2 fruit fly cellular contexts compared by ENCODE assay signal in genomic region chr4:816500-816899, dm6.
TF ChIP-seq lines count a peak whose summit lies in the region.

No protein-coding gene starts in this region.

- no peak for TF ChIP-seq CTCF in whole organism, embryonic (GFP tag; optimal IDR thresholded peaks at IDR 0.05; lab: Kevin White, UChicago)

TF ChIP-seq in whole organism, embryonic, 481 proteins besides CTCF, POLR2A, EP300 and RAD21:
- TF ChIP-seq CG2116 (GFP tag; optimal IDR thresholded peaks at IDR 0.05; lab: Kevin White, UChicago) (no peak), CG3065 (GFP tag; optimal IDR thresholded peaks at IDR 0.05; lab: Kevin White, UChicago) (peak; percentile 70), CG1832 (GFP tag; optimal IDR thresholded peaks at IDR 0.05; lab: Kevin White, UChicago) (no peak), E2f1 (GFP tag; IDR thresholded peaks at IDR 0.05; lab: Robert Waterston, UW) (no peak), Ets65A (GFP tag; lab: Kevin White, UChicago) (peak; percentile 80), cwo (GFP tag; optimal IDR thresholded peaks at IDR 0.05; lab: Kevin White, UChicago) (no peak)

TF ChIP-seq in whole organism, wandering third instar larva, 38 proteins besides CTCF, POLR2A, EP300 and RAD21:
- TF ChIP-seq lola (GFP tag; optimal IDR thresholded peaks at IDR 0.05; lab: Kevin White, UChicago) (no peak), Dfd (GFP tag; optimal IDR thresholded peaks at IDR 0.05; lab: Kevin White, UChicago) (peak; percentile 57)

Comparison
In these comparisons a context has a peak if more than half of its experiments do, and no peak if none do; other contexts are left out.
1. Of the 10 proteins assayed by ChIP-seq in both whole organism, embryonic and whole organism, wandering third instar larva: peak only in whole organism, embryonic: none; only in whole organism, wandering third instar larva: Dfd; in both: none; in neither: 9.